Fruit fly (Drosophila melanogaster): Measurements from ENCODE around the gene CG12590.

DNA sequence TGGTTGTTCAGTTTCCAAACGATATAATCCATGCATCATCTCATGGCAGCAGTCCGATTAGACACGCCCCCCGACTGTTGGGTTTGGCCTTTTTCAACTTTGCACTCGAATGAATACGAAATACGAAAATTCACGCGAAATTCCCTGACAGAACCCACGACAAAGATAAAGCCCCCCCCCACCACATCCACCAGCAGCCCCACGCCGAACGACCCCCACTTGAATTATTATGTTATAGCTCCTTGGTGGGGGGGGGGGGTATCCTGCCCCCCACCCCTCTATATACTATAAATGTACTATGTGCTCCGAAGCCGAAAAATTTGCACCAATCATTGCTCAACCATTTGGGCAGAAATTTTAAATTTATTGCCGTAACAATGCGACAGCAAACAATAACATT, 2.8 kb downstream of the CG12590 start:
- TF ChIP-seq CG14655 (GFP tag; optimal IDR thresholded peaks at IDR 0.05) (no peak), CG8159 (tag; optimal IDR thresholded peaks at IDR 0.05) (no peak), EcR (GFP tag; optimal IDR thresholded peaks at IDR 0.05) (no peak), CG17806 (tag; optimal IDR thresholded peaks at IDR 0.05) (no peak), gl (tag; optimal IDR thresholded peaks at IDR 0.05) (no peak), CG9948 (tag; optimal IDR thresholded peaks at IDR 0.05) (no peak), CG10348 (GFP tag; IDR thresholded peaks at IDR 0.05) (no peak), CG13204 (GFP tag; optimal IDR thresholded peaks at IDR 0.05) (no peak), Pif1A (GFP tag; optimal IDR thresholded peaks at IDR 0.05) (no peak)

Data from whole organism, pupa.